Fruit fly (Drosophila melanogaster) whole organism, embryonic: ENCODE measurements around the gene CG13123.

Experiments
- ATbp ChIP-seq: fragments of 200-800 bp; sonication (Bioruptor generic); optimal IDR thresholded peaks from 2 replicates; lab custom pipeline; 2017; ENCODE audit warnings: missing biosample characterization, mild to moderate bottlenecking, missing genetic modification characterization, missing genetic modification reagents
- Asciz ChIP-seq: fragments of 200-800 bp; sonication (Bioruptor generic); optimal IDR thresholded peaks from 2 replicates; lab custom pipeline; 2017; ENCODE audit warnings: missing biosample characterization, mild to moderate bottlenecking, missing genetic modification characterization, missing genetic modification reagents
- Awh ChIP-seq: fragments of 200-800 bp; sonication (Bioruptor generic); IDR thresholded peaks from 2 replicates; pipeline ENCODE4, ENCODE4 v1.3.6; 2022; ENCODE audit warnings: missing biosample characterization, missing genetic modification characterization
- B-H1 ChIP-seq: fragments of 200-800 bp; sonication (Bioruptor generic); IDR thresholded peaks from 3 replicates; pipeline ENCODE4 v1.3.6; 2022; ENCODE audit warnings: missing biosample characterization, missing genetic modification characterization
- Blimp-1 ChIP-seq: fragments of 200-800 bp; sonication (Bioruptor generic); optimal IDR thresholded peaks from 3 replicates; lab custom pipeline; 2018; ENCODE audit warnings: missing biosample characterization, missing genetic modification characterization, mild to moderate bottlenecking, moderate library complexity, missing genetic modification reagents
- BtbVII ChIP-seq: fragments of 200-800 bp; sonication (Bioruptor generic); optimal IDR thresholded peaks from 3 replicates; lab custom pipeline; 2017; ENCODE audit warnings: missing biosample characterization, mild to moderate bottlenecking, missing genetic modification characterization
- CG10543 ChIP-seq: fragments of 200-800 bp; sonication (Bioruptor generic); optimal IDR thresholded peaks from 3 replicates; lab custom pipeline; 2017; ENCODE audit warnings: missing biosample characterization, mild to moderate bottlenecking, missing genetic modification characterization, moderate library complexity
- CG10959 ChIP-seq: fragments of 200-800 bp; sonication (Bioruptor generic); IDR thresholded peaks from 2 replicates; pipeline ENCODE4 v1.3.6; 2022; ENCODE audit warnings: missing biosample characterization, missing genetic modification characterization
- CG10979 ChIP-seq: fragments of 200-800 bp; sonication (Bioruptor generic); optimal IDR thresholded peaks from 2 replicates; lab custom pipeline; 2018; ENCODE audit warnings: missing biosample characterization, mild to moderate bottlenecking, missing genetic modification characterization, moderate library complexity
- CG11723 ChIP-seq: fragments of 200-800 bp; sonication (Bioruptor generic); optimal IDR thresholded peaks from 2 replicates; lab custom pipeline; 2017; ENCODE audit warnings: missing biosample characterization, mild to moderate bottlenecking, missing genetic modification characterization
- CG15601 ChIP-seq: fragments of 200-800 bp; sonication (Bioruptor generic); optimal IDR thresholded peaks from 3 replicates; lab custom pipeline; 2019; ENCODE audit warnings: missing biosample characterization, mild to moderate bottlenecking, missing genetic modification characterization, moderate library complexity
- CG16779 ChIP-seq: fragments of 200-800 bp; sonication (Bioruptor generic); IDR thresholded peaks from 2 replicates; pipeline ENCODE4 v1.3.6; 2022; ENCODE audit warnings: missing biosample characterization, missing genetic modification characterization
- CG17361 ChIP-seq: fragments of 200-800 bp; sonication (Bioruptor generic); IDR thresholded peaks from 3 replicates; pipeline ENCODE4 v1.3.6; 2022; ENCODE audit warnings: missing biosample characterization, missing genetic modification characterization
- CG17802 ChIP-seq: fragments of 200-800 bp; sonication (Bioruptor generic); optimal IDR thresholded peaks from 2 replicates; lab custom pipeline; 2018; ENCODE audit warnings: missing biosample characterization, mild to moderate bottlenecking, missing genetic modification characterization, moderate library complexity
- CG18764 ChIP-seq: fragments of 200-800 bp; sonication (Bioruptor generic); optimal IDR thresholded peaks from 3 replicates; lab custom pipeline; 2016; ENCODE audit warnings: missing biosample characterization, missing genetic modification characterization
- CG2712 ChIP-seq: fragments of 200-800 bp; optimal IDR thresholded peaks from 3 replicates; lab custom pipeline; 2019; ENCODE audit warnings: missing biosample characterization, mild to moderate bottlenecking, missing genetic modification characterization, moderate library complexity
- CG31388 ChIP-seq: fragments of 200-800 bp; sonication (Bioruptor generic); optimal IDR thresholded peaks from 2 replicates; lab custom pipeline; 2016; ENCODE audit warnings: missing biosample characterization, missing genetic modification characterization
- CG3163 ChIP-seq: fragments of 200-800 bp; sonication (Bioruptor generic); optimal IDR thresholded peaks from 3 replicates; lab custom pipeline; 2016; ENCODE audit warnings: missing biosample characterization, missing genetic modification characterization
- CG34376 ChIP-seq: fragments of 200-800 bp; sonication (Bioruptor generic); optimal IDR thresholded peaks from 2 replicates; lab custom pipeline; 2018; ENCODE audit warnings: missing biosample characterization, mild to moderate bottlenecking, missing genetic modification characterization
- CG3847 ChIP-seq: fragments of 200-800 bp; sonication (Bioruptor generic); IDR thresholded peaks from 2 replicates; pipeline ENCODE4 v1.3.6; 2022; ENCODE audit warnings: missing biosample characterization, missing genetic modification characterization
- CG4328 ChIP-seq: fragments of 200-800 bp; sonication (Bioruptor generic); optimal IDR thresholded peaks from 3 replicates; lab custom pipeline; 2017; ENCODE audit warnings: missing biosample characterization, missing genetic modification reagents, missing genetic modification characterization
- CG6175 ChIP-seq: fragments of 200-800 bp; sonication (Bioruptor generic); IDR thresholded peaks from 3 replicates; pipeline ENCODE4 v1.3.6; 2022; ENCODE audit warnings: missing biosample characterization, missing genetic modification characterization
- CG8359 ChIP-seq: fragments of 200-800 bp; sonication (Bioruptor generic); optimal IDR thresholded peaks from 2 replicates; lab custom pipeline; 2017; ENCODE audit warnings: missing biosample characterization, mild to moderate bottlenecking, missing genetic modification characterization, borderline replicate concordance
- Dfd ChIP-seq, 2 experiments: fragments of >200 bp; optimal IDR thresholded peaks; 2 replicates each; lab custom pipeline; 2017; ENCODE audit warnings: missing biosample characterization in 2 of 2, missing genetic modification characterization in 2 of 2
- GATAe ChIP-seq: fragments of 200-800 bp; sonication (Bioruptor generic); conservative IDR thresholded peaks from 2 replicates; pipeline ENCODE4 v1.3.6; 2022; ENCODE audit warnings: missing biosample characterization, missing genetic modification characterization
- H2.0 ChIP-seq: fragments of 200-800 bp; sonication (Bioruptor generic); IDR thresholded peaks from 2 replicates; pipeline ENCODE4 v1.3.6; 2022; ENCODE audit warnings: missing biosample characterization, missing genetic modification characterization
- HHEX ChIP-seq: fragments of 200-800 bp; sonication (Bioruptor generic); optimal IDR thresholded peaks from 3 replicates; lab custom pipeline; 2017; ENCODE audit warnings: missing biosample characterization, mild to moderate bottlenecking, missing genetic modification characterization, missing genetic modification reagents
- HmgD ChIP-seq: fragments of 200-800 bp; sonication (Bioruptor generic); optimal IDR thresholded peaks from 3 replicates; lab custom pipeline; 2016; ENCODE audit warnings: missing biosample characterization, missing genetic modification characterization
- Hmx ChIP-seq: fragments of 200-800 bp; sonication (Bioruptor generic); optimal IDR thresholded peaks from 2 replicates; lab custom pipeline; 2016; ENCODE audit warnings: missing biosample characterization, missing genetic modification characterization
- Hr3 ChIP-seq: fragments of 200-800 bp; sonication (Bioruptor generic); optimal IDR thresholded peaks from 3 replicates; lab custom pipeline; 2016; ENCODE audit warnings: missing biosample characterization, missing genetic modification characterization
- Med ChIP-seq: fragments of 200-800 bp; sonication (Bioruptor generic); peaks from one replicate; lab custom pipeline; 2016; ENCODE audit warnings: missing biosample characterization, missing genetic modification characterization, mild to moderate bottlenecking, inconsistent platforms, moderate library complexity
- Optix ChIP-seq: fragments of 200-800 bp; sonication (Bioruptor generic); IDR thresholded peaks from 3 replicates; pipeline ENCODE4 v1.3.6; 2022; ENCODE audit warnings: missing biosample characterization, missing genetic modification characterization
- Ptx1 ChIP-seq: fragments of 200-800 bp; sonication (Bioruptor generic); IDR thresholded peaks from 2 replicates; pipeline ENCODE4 v1.3.6; 2022; ENCODE audit warnings: missing biosample characterization, missing genetic modification characterization
- bowl ChIP-seq: fragments of 200-800 bp; sonication (Bioruptor generic); IDR thresholded peaks from 2 replicates; pipeline ENCODE4 v1.3.6; 2022; ENCODE audit warnings: missing biosample characterization, missing genetic modification characterization
- br ChIP-seq: fragments of >200 bp; optimal IDR thresholded peaks from 2 replicates; lab custom pipeline; 2017
- fd3F ChIP-seq: fragments of 200-800 bp; sonication (Bioruptor generic); optimal IDR thresholded peaks from 2 replicates; lab custom pipeline; 2018; ENCODE audit warnings: missing biosample characterization, mild to moderate bottlenecking, missing genetic modification characterization, moderate library complexity
- fru ChIP-seq: fragments of >200 bp; optimal IDR thresholded peaks from 2 replicates; lab custom pipeline; 2017
- gsb-n ChIP-seq: fragments of 200-800 bp; sonication (Bioruptor generic); optimal IDR thresholded peaks from 3 replicates; lab custom pipeline; 2018; ENCODE audit warnings: missing biosample characterization, mild to moderate bottlenecking, missing genetic modification characterization
- gt ChIP-seq: fragments of 200-800 bp; sonication (Bioruptor generic); IDR thresholded peaks from 2 replicates; pipeline ENCODE4 v1.3.6; 2022; ENCODE audit warnings: missing biosample characterization, missing genetic modification characterization
- ind ChIP-seq: fragments of 200-800 bp; sonication (Bioruptor generic); optimal IDR thresholded peaks from 3 replicates; lab custom pipeline; 2016; ENCODE audit warnings: missing biosample characterization, missing genetic modification characterization
- lbe ChIP-seq: fragments of 200-800 bp; sonication (Bioruptor generic); optimal IDR thresholded peaks from 2 replicates; lab custom pipeline; 2016; ENCODE audit warnings: missing biosample characterization, mild to moderate bottlenecking, missing genetic modification characterization
- nom ChIP-seq: fragments of 200-800 bp; sonication (Bioruptor generic); optimal IDR thresholded peaks from 2 replicates; lab custom pipeline; 2017; ENCODE audit warnings: missing biosample characterization, missing genetic modification characterization, mild to moderate bottlenecking, moderate library complexity, missing genetic modification reagents
- pros ChIP-seq: fragments of 200-800 bp; sonication (Bioruptor generic); optimal IDR thresholded peaks from 3 replicates; lab custom pipeline; 2019; ENCODE audit warnings: missing biosample characterization, mild to moderate bottlenecking, missing genetic modification characterization, moderate library complexity
- salm ChIP-seq: fragments of 200-800 bp; sonication (Bioruptor generic); optimal IDR thresholded peaks from 2 replicates; lab custom pipeline; 2018; ENCODE audit warnings: missing biosample characterization, mild to moderate bottlenecking, missing genetic modification characterization
- shn ChIP-seq: fragments of 200-800 bp; sonication (Bioruptor generic); optimal IDR thresholded peaks from 3 replicates; lab custom pipeline; 2016; ENCODE audit warnings: missing biosample characterization, missing genetic modification characterization
- so ChIP-seq: fragments of 200-800 bp; sonication (Bioruptor generic); IDR thresholded peaks from 3 replicates; pipeline ENCODE4 v1.3.6; 2022; ENCODE audit warnings: missing biosample characterization, missing genetic modification characterization
- sug ChIP-seq: fragments of 200-800 bp; optimal IDR thresholded peaks from 2 replicates; lab custom pipeline; 2019; ENCODE audit warnings: missing biosample characterization, mild to moderate bottlenecking, missing genetic modification characterization, moderate library complexity
- tin ChIP-seq: fragments of 200-800 bp; sonication (Bioruptor generic); optimal IDR thresholded peaks from 3 replicates; lab custom pipeline; 2016; ENCODE audit warnings: missing biosample characterization, missing genetic modification characterization
- tll ChIP-seq, 2 experiments: fragments of 200-800 bp in 1 of 2; fragments of >200 bp in 1 of 2; sonication (Bioruptor generic) in 1 of 2; optimal IDR thresholded peaks; 2 replicates each; lab custom pipeline; 2017 to 2019; ENCODE audit warnings: missing biosample characterization in 2 of 2, missing genetic modification characterization in 2 of 2, mild to moderate bottlenecking in 1 of 2, moderate library complexity in 1 of 2
- tup ChIP-seq: fragments of 200-800 bp; sonication (Bioruptor generic); optimal IDR thresholded peaks from 2 replicates; lab custom pipeline; 2016; ENCODE audit warnings: missing biosample characterization, mild to moderate bottlenecking, missing genetic modification characterization, moderate library complexity
- twi ChIP-seq: fragments of 200-800 bp; optimal IDR thresholded peaks from 2 replicates; lab custom pipeline; 2019; ENCODE audit warnings: missing biosample characterization, mild to moderate bottlenecking, missing genetic modification characterization, moderate library complexity

Gene CG13123

dm6 chr2L:9782176-9782581 lies 10.7 kb downstream of the CG13123 start, which contains the start of gene IP3K1 (continued):
- TF ChIP-seq GATAe (GFP tag; lab: Robert Waterston, UW) (peak; percentile 37; the same call in 1 of the 2 replicates), CG17361 (GFP tag; lab: Robert Waterston, UW) (no peak), CG10959 (GFP tag; lab: Robert Waterston, UW) (no peak), Hmx (GFP tag; lab: Kevin White, UChicago) (no peak), BtbVII (GFP tag; lab: Kevin White, UChicago) (peak; percentile 62), CG11723 (no peak), B-H1 (GFP tag; lab: Robert Waterston, UW) (no peak), gt (GFP tag; lab: Robert Waterston, UW) (no peak), CG4328 (GFP tag; lab: Kevin White, UChicago) (no peak), H2.0 (GFP tag; lab: Robert Waterston, UW) (no peak), fd3F (GFP tag; lab: Kevin White, UChicago) (no peak), so (GFP tag; lab: Robert Waterston, UW) (peak; percentile 66; the same call in 2 of the 3 replicates), ATbp (GFP tag; lab: Kevin White, UChicago) (no peak), lbe (GFP tag; lab: Kevin White, UChicago) (peak; percentile 63), Blimp-1 (GFP tag; lab: Kevin White, UChicago) (peak; percentile 8), Med (GFP tag; lab: Kevin White, UChicago) (peak; percentile 93), Awh (GFP tag; lab: Robert Waterston, UW) (peak; percentile 44; the same call in 1 of the 2 replicates), pros (GFP tag; lab: Kevin White, UChicago) (no peak), CG17802 (tag; lab: Kevin White, UChicago) (no peak), CG10543 (peak; percentile 85), sug (tag; lab: Kevin White, UChicago) (peak; percentile 75), ind (GFP tag; lab: Kevin White, UChicago) (no peak), CG34376 (GFP tag; lab: Kevin White, UChicago) (peak; percentile 87), CG31388 (no peak), tup (GFP tag; lab: Kevin White, UChicago) (no peak), CG15601 (tag; lab: Kevin White, UChicago) (peak; percentile 39), gsb-n (tag; lab: Kevin White, UChicago) (peak; percentile 76), tll (GFP tag; optimal IDR thresholded peaks at IDR 0.05; lab: Kevin White, UChicago) (no peak), Asciz (GFP tag; lab: Kevin White, UChicago) (no peak), Hr3 (GFP tag; lab: Kevin White, UChicago) (no peak), nom (GFP tag; lab: Kevin White, UChicago) (peak; percentile 85), twi (peak; percentile 63), br (no peak), fru (no peak), CG3847 (GFP tag; lab: Robert Waterston, UW) (no peak), Optix (GFP tag; lab: Robert Waterston, UW) (no peak), CG6175 (0 out of 3 replicates have a peak, but pooled peaks have one; percentile 45), bowl (GFP tag; lab: Robert Waterston, UW) (peak; percentile 61; the same call in 1 of the 2 replicates), salm (tag; lab: Kevin White, UChicago) (peak; percentile 43), Dfd (GFP tag; optimal IDR thresholded peaks at IDR 0.05; lab: Kevin White, UChicago) (no peak), HmgD (GFP tag; lab: Kevin White, UChicago) (peak; percentile 53), CG16779 (peak; percentile 48; the same call in 1 of the 2 replicates), HHEX (GFP tag; lab: Kevin White, UChicago) (peak; percentile 37), CG2712 (tag; lab: Kevin White, UChicago) (peak; percentile 27), CG10979 (tag; lab: Kevin White, UChicago) (no peak), CG18764 (no peak), Ptx1 (GFP tag; lab: Robert Waterston, UW) (0 out of 2 replicates have a peak, but pooled peaks have one; percentile 7), tin (GFP tag; lab: Kevin White, UChicago) (no peak), CG3163 (no peak), CG8359 (GFP tag; lab: Kevin White, UChicago) (no peak), shn (GFP tag; lab: Kevin White, UChicago) (no peak)
